Fruit fly (Drosophila melanogaster) whole organism, prepupa: ENCODE results near the gene Tektin-C.

Experiments
- CG10669 ChIP-seq: fragments of 200-800 bp; sonication (Bioruptor generic); optimal IDR thresholded peaks from 3 replicates; lab custom pipeline; 2018; ENCODE audit warnings: missing biosample characterization, mild to moderate bottlenecking, missing genetic modification characterization, moderate library complexity
- CG11902 ChIP-seq: fragments of 200-800 bp; sonication (Bioruptor generic); optimal IDR thresholded peaks from 3 replicates; lab custom pipeline; 2016; ENCODE audit warnings: missing biosample characterization, missing genetic modification characterization
- CG1621 ChIP-seq: fragments of 200-800 bp; sonication (Bioruptor generic); optimal IDR thresholded peaks from 3 replicates; lab custom pipeline; 2018; ENCODE audit warnings: missing biosample characterization, mild to moderate bottlenecking, missing genetic modification characterization
- CG16779 ChIP-seq: fragments of 200-800 bp; sonication (Bioruptor generic); optimal IDR thresholded peaks from 3 replicates; lab custom pipeline; 2017; ENCODE audit warnings: missing biosample characterization, mild to moderate bottlenecking, missing genetic modification characterization
- CG4318 ChIP-seq: fragments of 200-800 bp; sonication (Bioruptor generic); optimal IDR thresholded peaks from 3 replicates; lab custom pipeline; 2017; ENCODE audit warnings: missing biosample characterization, mild to moderate bottlenecking, missing genetic modification characterization
- CG6276 ChIP-seq: fragments of 200-800 bp; sonication (Bioruptor generic); optimal IDR thresholded peaks from 2 replicates; lab custom pipeline; 2017; ENCODE audit warnings: missing biosample characterization, mild to moderate bottlenecking, missing genetic modification characterization
- CG6854 ChIP-seq: fragments of 200-800 bp; sonication (Bioruptor generic); optimal IDR thresholded peaks from 2 replicates; lab custom pipeline; 2017; ENCODE audit warnings: missing biosample characterization, mild to moderate bottlenecking, missing genetic modification characterization
- CG8632 ChIP-seq: fragments of 200-800 bp; sonication (Bioruptor generic); optimal IDR thresholded peaks from 3 replicates; lab custom pipeline; 2016; ENCODE audit warnings: missing biosample characterization, missing genetic modification characterization
- Eip75B ChIP-seq: fragments of 200-800 bp; sonication (Bioruptor generic); optimal IDR thresholded peaks from 3 replicates; lab custom pipeline; 2016; ENCODE audit warnings: missing biosample characterization, missing genetic modification characterization
- Ets21C ChIP-seq: fragments of 200-800 bp; sonication (Bioruptor generic); optimal IDR thresholded peaks from 3 replicates; lab custom pipeline; 2016; ENCODE audit warnings: missing biosample characterization, missing genetic modification characterization
- Lpt ChIP-seq: fragments of 200-800 bp; sonication (Bioruptor generic); optimal IDR thresholded peaks from 3 replicates; lab custom pipeline; 2016; ENCODE audit warnings: missing biosample characterization, missing genetic modification characterization
- Met ChIP-seq: fragments of 200-800 bp; sonication (Bioruptor generic); optimal IDR thresholded peaks from 3 replicates; lab custom pipeline; 2016; ENCODE audit warnings: missing biosample characterization, missing genetic modification characterization
- net ChIP-seq: fragments of 200-800 bp; sonication (Bioruptor generic); optimal IDR thresholded peaks from 3 replicates; lab custom pipeline; 2016; ENCODE audit warnings: missing biosample characterization, missing genetic modification characterization
- salr ChIP-seq, 2 experiments: fragments of 200-800 bp; sonication (Bioruptor generic); optimal IDR thresholded peaks; 3 replicates each; lab custom pipeline; 2016 to 2018; ENCODE audit warnings: missing biosample characterization in 2 of 2, missing genetic modification characterization in 2 of 2, mild to moderate bottlenecking in 1 of 2

- no peak for TF ChIP-seq CG8632 (GFP tag; lab: Kevin White, UChicago)
- no peak for TF ChIP-seq CG1621 (tag; lab: Kevin White, UChicago)
- no peak for TF ChIP-seq CG16779 (tag; lab: Kevin White, UChicago)
- TF ChIP-seq CG6854 (GFP tag; lab: Kevin White, UChicago): no peak
- TF ChIP-seq CG6276 (GFP tag; lab: Kevin White, UChicago): no peak
- no peak for TF ChIP-seq CG10669 (GFP tag; lab: Kevin White, UChicago)
- no peak for TF ChIP-seq net (GFP tag; lab: Kevin White, UChicago)
- TF ChIP-seq salr (GFP tag; optimal IDR thresholded peaks at IDR 0.05; lab: Kevin White, UChicago): no peak
- TF ChIP-seq Ets21C (GFP tag; lab: Kevin White, UChicago): no peak
- TF ChIP-seq Met: no peak
- peak; percentile 3 for TF ChIP-seq Lpt
- no peak for TF ChIP-seq Eip75B
- no peak for TF ChIP-seq CG11902 (GFP tag; lab: Kevin White, UChicago)
- no peak for TF ChIP-seq CG4318 (GFP tag; lab: Kevin White, UChicago)
Observed at dm6 chr3L:5753605-5754365, 42.6 kb downstream of the Tektin-C start.
